Fruit fly (Drosophila melanogaster): ENCODE data around the gene CG6171.

CG6171 gene

DNA sequence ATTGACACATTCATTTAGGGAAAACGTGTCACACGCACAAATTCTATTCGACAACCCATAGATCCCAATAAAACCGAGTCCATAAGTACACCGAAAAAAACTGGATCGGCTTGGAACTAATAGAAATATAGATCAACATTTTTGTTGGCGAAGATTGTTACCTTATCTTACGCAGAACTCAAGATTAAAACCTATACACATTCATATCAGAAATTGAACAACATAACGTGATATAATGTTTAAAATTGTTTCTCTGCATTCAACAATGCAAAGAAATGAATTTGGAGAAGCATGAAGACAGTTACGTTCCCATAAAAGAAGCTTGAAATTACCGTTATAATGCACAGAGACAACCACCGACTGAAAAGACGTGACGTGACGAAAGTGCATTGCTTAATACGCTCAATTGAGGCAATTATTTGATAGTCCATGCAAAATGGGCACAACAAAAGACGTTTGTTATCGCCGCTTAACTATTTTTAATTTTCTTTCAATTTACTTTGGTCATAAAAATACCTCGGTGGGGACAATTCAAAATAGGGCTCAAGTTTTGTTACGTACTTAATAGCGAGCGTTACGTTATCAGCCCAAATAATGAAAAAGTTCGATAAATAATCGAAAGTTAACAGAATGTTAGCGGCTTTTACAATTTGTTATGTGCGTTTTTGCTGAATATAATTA, 23.5 kb downstream of the CG6171 start, which contains the start of gene SerRS-m:
TSS of gene SerRS-m (plus strand) at position 616 of the 681 bp plus-strand sequence.
- no peak for TF ChIP-seq CG8478 (optimal IDR thresholded peaks at IDR 0.05)
- no peak for TF ChIP-seq CTCF (optimal IDR thresholded peaks at IDR 0.05)

DNA sequence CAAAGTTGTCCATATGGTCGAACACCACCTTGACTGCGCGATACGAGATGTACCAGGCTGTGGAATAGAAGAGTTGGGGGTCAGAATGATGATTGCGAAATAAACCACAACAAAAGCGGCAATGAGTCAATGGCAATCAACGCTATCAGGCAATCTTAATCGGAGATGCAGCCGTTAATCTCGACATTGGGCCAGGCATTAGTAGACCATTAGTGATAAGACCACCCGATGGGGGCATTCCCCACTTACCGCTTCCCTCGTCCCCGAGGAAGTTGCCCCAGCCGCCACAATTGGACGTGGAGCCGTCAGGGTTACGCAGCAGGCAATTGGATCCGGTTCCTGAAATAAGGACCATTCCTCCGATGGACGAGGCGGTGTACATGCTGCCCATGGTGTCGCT, 24.5 kb downstream of the CG6171 start:
- TF ChIP-seq CTCF (optimal IDR thresholded peaks at IDR 0.05) (no peak), CG8478 (optimal IDR thresholded peaks at IDR 0.05) (no peak)

DNA sequence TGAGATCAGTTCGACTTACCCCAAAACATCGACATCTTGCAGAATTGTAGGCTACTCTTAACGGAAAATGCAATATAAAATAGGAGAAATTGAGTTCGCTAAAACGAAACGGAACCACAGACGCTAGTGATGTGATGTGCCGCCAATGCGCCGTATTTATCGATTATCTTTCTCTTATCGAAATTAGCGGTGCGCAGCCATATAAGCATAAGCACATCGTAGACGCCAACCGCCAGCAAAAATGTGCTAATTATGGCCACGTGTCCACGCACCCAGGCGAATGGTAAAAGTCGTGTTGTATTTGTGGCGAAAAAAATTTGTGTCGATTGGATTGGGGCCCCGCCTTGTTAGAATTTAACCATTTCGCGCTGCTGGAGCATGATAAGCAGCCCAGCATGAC, 30.7 kb downstream of the CG6171 start, which contains the start of the genes Fkbp39 and Cyfip:
TSS of gene Fkbp39 (minus strand) at position 140 of the 400 bp plus-strand sequence.
TSS of gene Cyfip (plus strand) at position 273 of the 400 bp plus-strand sequence.
- TF ChIP-seq CTCF (optimal IDR thresholded peaks at IDR 0.05) (peak; percentile 41 to 48), CG8478 (optimal IDR thresholded peaks at IDR 0.05) (no peak)

DNA sequence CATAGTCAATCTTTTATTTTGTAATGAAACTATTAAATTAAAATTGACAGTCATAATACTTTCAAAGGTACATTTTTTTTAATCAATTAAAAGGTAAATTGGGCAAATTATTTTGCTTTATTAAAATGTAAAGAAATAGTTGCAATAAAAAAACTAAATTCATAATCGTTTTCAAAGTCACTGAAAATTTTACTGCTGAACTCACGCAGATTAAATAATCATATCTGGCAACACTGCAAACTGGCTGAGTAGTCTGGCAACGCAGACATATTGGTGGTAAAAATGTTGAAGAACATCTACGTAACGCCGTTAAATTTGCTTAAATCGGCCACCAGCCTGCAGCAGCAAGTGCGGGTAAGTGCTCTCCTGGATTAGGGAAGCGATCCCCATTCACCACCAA, 33.2 kb downstream of the CG6171 start, which contains the start of gene mRpL9:
TSS of gene mRpL9 (plus strand) at position 267 of the 400 bp plus-strand sequence.
- TF ChIP-seq CG8478 (optimal IDR thresholded peaks at IDR 0.05) (no peak), CTCF (optimal IDR thresholded peaks at IDR 0.05) (peak; percentile 4 to 23)

DNA sequence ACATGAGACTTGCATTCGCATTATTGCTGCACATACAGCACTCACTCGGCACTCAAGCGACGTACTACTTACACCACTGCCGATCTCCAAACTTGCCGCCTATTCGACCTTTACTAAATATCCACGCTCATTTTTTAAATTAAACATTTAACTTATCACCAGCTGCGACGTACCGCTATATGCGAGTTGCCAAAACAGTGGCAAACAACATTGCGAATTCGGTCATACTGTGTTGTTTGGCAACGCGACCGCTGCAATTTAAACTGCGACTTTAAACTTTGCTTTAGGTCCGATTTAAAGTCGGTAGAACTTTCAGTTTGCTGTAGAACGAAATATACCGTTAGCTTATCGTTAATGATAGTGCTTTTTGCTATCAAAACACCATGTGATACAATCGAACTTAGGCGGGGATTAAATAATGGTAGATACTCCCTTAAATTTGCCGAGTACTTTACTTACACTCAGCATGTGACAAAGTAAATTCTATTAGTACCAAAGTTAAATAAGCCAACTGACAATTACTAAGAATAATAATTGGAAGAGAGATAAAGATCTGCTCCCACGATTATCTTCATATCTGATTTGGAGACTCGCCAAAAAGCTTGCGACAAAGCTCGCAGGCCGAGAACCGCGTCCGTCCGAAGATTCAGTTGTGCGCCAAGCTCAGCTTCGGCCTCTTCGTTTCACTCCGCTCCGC, 35.4 kb downstream of the CG6171 start, which contains the start of the genes CG6236 and ea:
TSS of gene CG6236 (minus strand) at position 187 of the 697 bp plus-strand sequence.
TSS of gene ea (plus strand) at position 647 of the 697 bp plus-strand sequence.
- TF ChIP-seq CG8478 (optimal IDR thresholded peaks at IDR 0.05) (no peak), CTCF (optimal IDR thresholded peaks at IDR 0.05) (no peak)

DNA sequence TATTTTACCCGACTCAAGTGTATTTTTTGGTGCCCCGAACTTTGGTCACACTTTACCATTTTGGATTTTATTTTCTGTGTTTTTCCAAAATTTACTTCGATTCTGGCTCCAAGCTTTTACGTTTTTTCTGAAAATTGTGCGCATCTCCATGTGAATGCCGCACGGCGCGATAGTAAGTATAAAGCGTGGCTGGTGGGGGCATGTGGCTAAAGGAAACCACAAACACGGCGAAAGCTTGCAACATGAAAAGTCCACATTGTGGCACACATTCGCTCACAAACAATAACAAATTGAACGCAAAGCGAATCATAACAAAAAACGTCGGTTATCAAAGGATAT, 42.9 kb downstream of the CG6171 start, which contains the start of gene ear:
TSS of gene ear (plus strand) at position 10 of the 339 bp plus-strand sequence.
- TF ChIP-seq CG8478 (optimal IDR thresholded peaks at IDR 0.05) (no peak), CTCF (optimal IDR thresholded peaks at IDR 0.05) (no peak)

DNA sequence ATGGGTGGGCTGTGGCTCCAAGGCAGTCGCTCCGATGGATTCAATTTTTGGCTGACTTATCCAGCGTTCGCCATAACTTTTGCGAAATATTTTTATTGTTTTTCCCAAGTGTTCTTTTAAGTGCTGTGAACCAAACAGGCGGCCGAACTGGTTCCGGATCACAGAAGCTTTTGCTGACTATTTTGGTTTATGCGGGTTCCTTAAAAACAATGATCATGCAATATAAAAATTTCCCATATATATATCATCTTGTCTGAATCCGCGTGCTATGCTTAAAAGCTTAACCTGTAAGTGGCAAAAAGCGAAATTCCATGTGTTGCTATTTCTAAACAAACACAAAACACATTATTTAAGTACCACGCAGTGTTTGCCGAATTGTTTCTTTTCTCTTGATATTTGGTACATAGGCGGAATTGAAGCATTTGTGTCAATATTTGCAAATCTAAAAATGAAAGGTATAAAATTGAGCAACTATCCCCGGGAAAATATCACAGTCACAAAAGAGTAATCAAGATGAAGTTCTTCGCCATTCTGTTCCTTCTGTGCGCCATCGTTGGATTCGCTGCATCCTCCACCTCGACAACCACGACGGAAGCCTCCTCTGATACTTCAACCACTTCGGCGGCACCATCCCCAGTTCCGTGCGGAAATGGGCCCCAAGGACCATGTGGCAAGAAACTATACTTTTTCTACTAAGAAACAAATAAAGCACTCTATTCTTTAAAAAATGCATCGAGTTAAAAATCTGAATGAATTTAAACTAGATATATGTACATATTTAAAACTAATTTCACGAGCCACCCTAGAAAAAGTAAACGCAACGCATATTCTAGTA, 43.5 kb downstream of the CG6171 start, which contains the start of the genes CG6276 and CG44040:
TSS of gene CG6276 (minus strand) at position 158 of the 835 bp plus-strand sequence.
TSS of gene CG44040 (plus strand) at position 467 of the 835 bp plus-strand sequence.
- no peak for TF ChIP-seq CG8478 (optimal IDR thresholded peaks at IDR 0.05)
- no peak for TF ChIP-seq CTCF (optimal IDR thresholded peaks at IDR 0.05)

DNA sequence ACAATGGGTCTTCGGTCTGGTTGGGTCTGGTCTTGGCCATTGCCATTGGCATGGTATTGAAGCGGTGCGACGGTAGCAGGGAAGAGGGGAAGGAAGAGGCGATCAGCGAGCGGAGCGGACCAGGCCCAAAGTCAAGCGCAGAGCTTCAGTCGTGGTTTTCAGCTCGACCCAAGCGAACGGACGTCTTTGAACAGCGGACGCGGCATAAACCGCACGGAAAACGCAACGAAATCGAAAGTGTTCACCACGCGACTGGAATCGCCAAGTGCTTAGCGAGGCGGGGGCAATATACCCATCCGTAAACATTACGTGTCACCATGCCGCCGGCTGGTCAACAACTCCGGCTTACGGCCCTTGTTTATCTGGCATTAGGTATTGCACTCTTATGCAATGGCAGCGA, 47.3 kb downstream of the CG6171 start, which contains the start of gene CG14866:
TSS of gene CG14866 (plus strand) at position 146 of the 400 bp plus-strand sequence.
- TF ChIP-seq CTCF (optimal IDR thresholded peaks at IDR 0.05) = no peak
- no peak for TF ChIP-seq CG8478 (optimal IDR thresholded peaks at IDR 0.05)

DNA sequence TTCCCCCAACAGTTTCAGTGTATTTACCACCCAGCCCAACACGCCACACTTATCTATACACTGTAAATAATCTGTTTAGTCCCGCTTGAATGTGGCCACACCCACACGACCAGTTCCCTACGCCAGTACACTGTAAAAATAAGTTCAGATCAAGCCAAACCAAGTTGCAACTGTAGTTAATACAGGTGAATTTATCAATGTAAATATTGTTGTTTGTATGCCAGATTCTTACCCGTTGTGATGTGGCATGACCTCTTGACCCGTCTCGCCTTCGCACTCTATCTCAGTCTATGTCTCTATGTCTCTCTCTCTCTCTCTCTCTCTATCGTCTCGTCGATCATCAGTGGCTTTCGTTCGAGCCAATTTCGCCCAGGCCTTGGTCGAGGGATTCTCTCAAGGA, 49.8 kb downstream of the CG6171 start:
- TF ChIP-seq CTCF (optimal IDR thresholded peaks at IDR 0.05) (no peak), CG8478 (optimal IDR thresholded peaks at IDR 0.05) (no peak)

Data from S2 (cell line).